Fruit fly (Drosophila melanogaster) whole organism, wandering third instar larva: ENCODE data around the gene TFAM.

ENCODE experiments used
- CG32264 ChIP-seq: fragments of 200-800 bp; sonication (Bioruptor generic); optimal IDR thresholded peaks from 2 replicates; lab custom pipeline; 2016; ENCODE audit warnings: missing biosample characterization, missing genetic modification characterization
- CG9705 ChIP-seq: fragments of 200-800 bp; sonication (Bioruptor generic); optimal IDR thresholded peaks from 2 replicates; lab custom pipeline; 2018; ENCODE audit warnings: missing biosample characterization, mild to moderate bottlenecking, missing genetic modification characterization
- CrebA ChIP-seq: fragments of 200-800 bp; sonication (Bioruptor generic); optimal IDR thresholded peaks from 2 replicates; lab custom pipeline; 2016; ENCODE audit warnings: missing biosample characterization, mild to moderate bottlenecking, missing genetic modification characterization, borderline replicate concordance
- Dfd ChIP-seq: fragments of >200 bp; optimal IDR thresholded peaks from 2 replicates; lab custom pipeline; 2017; ENCODE audit warnings: missing biosample characterization, missing genetic modification characterization
- Dif ChIP-seq: fragments of 200-275, 200-300 bp; sonication (Bioruptor generic); optimal IDR thresholded peaks from 2 replicates; lab custom pipeline; 2018; ENCODE audit warnings: missing biosample characterization, missing genetic modification characterization; ENCODE audit not compliant: partially characterized antibody
- GATAd ChIP-seq: sonication (Bioruptor generic); optimal IDR thresholded peaks from 2 replicates; lab custom pipeline; 2016; ENCODE audit warnings: missing biosample characterization, missing genetic modification characterization
- HLH106 ChIP-seq: fragments of 200-800 bp; optimal IDR thresholded peaks from 3 replicates; lab custom pipeline; 2019; ENCODE audit warnings: missing biosample characterization, mild to moderate bottlenecking, missing genetic modification characterization, moderate library complexity
- Hnf4 ChIP-seq: fragments of 200-800 bp; sonication (Bioruptor generic); optimal IDR thresholded peaks from 2 replicates; lab custom pipeline; 2016; ENCODE audit warnings: missing biosample characterization, mild to moderate bottlenecking, missing genetic modification characterization
- Hr78 ChIP-seq: fragments of >200 bp; optimal IDR thresholded peaks from 2 replicates; lab custom pipeline; 2017; ENCODE audit warnings: missing biosample characterization, missing genetic modification characterization
- Hr83 ChIP-seq: fragments of 200-300 bp; sonication (Bioruptor generic); optimal IDR thresholded peaks from 2 replicates; lab custom pipeline; 2016; ENCODE audit warnings: missing biosample characterization, mild to moderate bottlenecking, missing genetic modification characterization, moderate library complexity; ENCODE audit not compliant: poor library complexity, severe bottlenecking
- Jra ChIP-seq: sonication (Bioruptor generic); optimal IDR thresholded peaks from 2 replicates; lab custom pipeline; 2016; ENCODE audit warnings: missing biosample characterization, missing genetic modification characterization
- Mio ChIP-seq: sonication (Bioruptor generic); optimal IDR thresholded peaks from 2 replicates; lab custom pipeline; 2016; ENCODE audit warnings: missing biosample characterization, missing genetic modification characterization
- Myc ChIP-seq: fragments of >200 bp; optimal IDR thresholded peaks from 2 replicates; lab custom pipeline; 2017
- N ChIP-seq: fragments of >200 bp; optimal IDR thresholded peaks from 2 replicates; lab custom pipeline; 2018; ENCODE audit warnings: missing biosample characterization, missing external identifiers, missing genetic modification characterization
- OdsH ChIP-seq: fragments of 200-800 bp; sonication (Bioruptor generic); optimal IDR thresholded peaks from 2 replicates; lab custom pipeline; 2016; ENCODE audit warnings: missing biosample characterization, mild to moderate bottlenecking, missing genetic modification characterization
- Rel ChIP-seq, 2 experiments: fragments of 200-800 bp; sonication (Bioruptor generic) in 1 of 2; optimal IDR thresholded peaks; 2 replicates in 1 of 2; 3 replicates in 1 of 2; lab custom pipeline; 2016 to 2019; ENCODE audit warnings: mild to moderate bottlenecking in 2 of 2, missing biosample characterization in 2 of 2, missing genetic modification characterization in 2 of 2, moderate library complexity in 1 of 2
- Sp1 ChIP-seq: fragments of 200-800 bp; sonication (Bioruptor generic); optimal IDR thresholded peaks from 3 replicates; lab custom pipeline; 2019; ENCODE audit warnings: missing biosample characterization, mild to moderate bottlenecking, missing genetic modification characterization, moderate library complexity
- Vsx2 ChIP-seq: fragments of 200-300, 225-300 bp; sonication (Bioruptor generic); optimal IDR thresholded peaks from 2 replicates; lab custom pipeline; 2018; ENCODE audit warnings: missing biosample characterization, missing genetic modification characterization; ENCODE audit not compliant: partially characterized antibody
- br ChIP-seq: fragments of 200-800 bp; sonication (Bioruptor generic); optimal IDR thresholded peaks from 2 replicates; lab custom pipeline; 2016; ENCODE audit warnings: missing biosample characterization, missing genetic modification characterization
- brk ChIP-seq: fragments of 200-800 bp; sonication (Bioruptor generic); optimal IDR thresholded peaks from 2 replicates; lab custom pipeline; 2016; ENCODE audit warnings: missing biosample characterization, mild to moderate bottlenecking, missing genetic modification characterization
- dl ChIP-seq, 2 experiments: fragments of 175-275, 200-275 bp in 1 of 2; fragments of 200-275 bp in 1 of 2; sonication (Bioruptor generic); optimal IDR thresholded peaks; lab custom pipeline; 2018; ENCODE audit warnings: mild to moderate bottlenecking in 2 of 2, missing biosample characterization in 2 of 2, missing genetic modification characterization in 2 of 2, moderate library complexity in 2 of 2; ENCODE audit not compliant: partially characterized antibody in 2 of 2, insufficient read depth in 1 of 2
- dmrt93B ChIP-seq: fragments of 200-800 bp; sonication (Bioruptor generic); optimal IDR thresholded peaks from 2 replicates; lab custom pipeline; 2018; ENCODE audit warnings: missing biosample characterization, mild to moderate bottlenecking, missing genetic modification characterization
- dsf ChIP-seq: sonication (Bioruptor generic); optimal IDR thresholded peaks from 2 replicates; lab custom pipeline; 2016; ENCODE audit warnings: missing biosample characterization, missing genetic modification characterization, borderline replicate concordance
- ey ChIP-seq: fragments of 200-800 bp; sonication (Bioruptor generic); optimal IDR thresholded peaks from 2 replicates; lab custom pipeline; 2016; ENCODE audit warnings: missing biosample characterization, missing genetic modification characterization
- foxo ChIP-seq, 2 experiments: fragments of 200-800 bp; sonication (Bioruptor generic); optimal IDR thresholded peaks; 2 replicates in 1 of 2; 3 replicates in 1 of 2; lab custom pipeline; 2016 to 2017; ENCODE audit warnings: missing biosample characterization in 2 of 2, missing genetic modification characterization in 2 of 2
- fru ChIP-seq: fragments of 200-800 bp; sonication (Bioruptor generic); optimal IDR thresholded peaks from 3 replicates; lab custom pipeline; 2016; ENCODE audit warnings: missing biosample characterization, mild to moderate bottlenecking, missing genetic modification characterization
- h ChIP-seq: fragments of 200-800 bp; sonication (Bioruptor generic); optimal IDR thresholded peaks from 3 replicates; lab custom pipeline; 2016; ENCODE audit warnings: missing biosample characterization, mild to moderate bottlenecking, missing genetic modification characterization
- jim ChIP-seq: fragments of 175-275, 200-325 bp; sonication (Bioruptor generic); optimal IDR thresholded peaks from 2 replicates; lab custom pipeline; 2016; ENCODE audit warnings: missing biosample characterization, mild to moderate bottlenecking, missing genetic modification characterization
- lola ChIP-seq: fragments of >200 bp; optimal IDR thresholded peaks from 2 replicates; lab custom pipeline; 2017; ENCODE audit warnings: missing biosample characterization, missing genetic modification characterization
- pan ChIP-seq: fragments of >200 bp; optimal IDR thresholded peaks from 2 replicates; lab custom pipeline; 2017
- psq ChIP-seq: fragments of 200-800 bp; sonication (Bioruptor generic); optimal IDR thresholded peaks from 3 replicates; lab custom pipeline; 2017; ENCODE audit warnings: missing biosample characterization, mild to moderate bottlenecking, missing genetic modification characterization, moderate library complexity
- rgr ChIP-seq: fragments of 200-800 bp; sonication (Bioruptor generic); optimal IDR thresholded peaks from 3 replicates; lab custom pipeline; 2016; ENCODE audit warnings: missing biosample characterization, mild to moderate bottlenecking, missing genetic modification characterization
- sage ChIP-seq: fragments of 200-800 bp; sonication (Bioruptor generic); optimal IDR thresholded peaks from 2 replicates; lab custom pipeline; 2016; ENCODE audit warnings: missing biosample characterization, mild to moderate bottlenecking, missing genetic modification characterization
- sv ChIP-seq: fragments of 200-800 bp; sonication (Bioruptor generic); optimal IDR thresholded peaks from 3 replicates; lab custom pipeline; 2016; ENCODE audit warnings: missing biosample characterization, missing genetic modification characterization
- tai ChIP-seq: sonication (Bioruptor generic); optimal IDR thresholded peaks from 2 replicates; lab custom pipeline; 2016; ENCODE audit warnings: missing biosample characterization, missing genetic modification characterization
- usp ChIP-seq: fragments of >200 bp; optimal IDR thresholded peaks from 2 replicates; lab custom pipeline; 2017; ENCODE audit warnings: missing biosample characterization, missing genetic modification characterization
- woc ChIP-seq: sonication (Bioruptor generic); optimal IDR thresholded peaks from 2 replicates; lab custom pipeline; 2016; ENCODE audit warnings: missing biosample characterization, mild to moderate bottlenecking, missing genetic modification characterization

Gene TFAM

DNA sequence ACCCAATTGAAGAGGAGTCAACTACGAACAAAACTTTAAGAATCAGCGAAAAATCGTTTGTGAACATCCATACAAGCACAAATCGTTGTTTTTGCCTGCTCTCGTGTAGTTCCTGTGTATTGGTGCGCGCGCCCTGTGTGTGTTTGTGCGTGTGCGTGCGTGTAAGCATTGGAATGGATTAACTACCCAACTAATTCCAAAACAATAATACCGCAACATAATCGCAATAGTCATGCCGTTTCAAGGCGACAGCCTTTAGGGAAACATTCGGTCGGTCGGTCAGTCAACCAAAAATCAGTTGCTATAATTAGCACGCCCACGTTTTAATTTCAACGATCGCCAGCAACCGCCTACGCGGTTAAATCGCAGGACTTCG, 16.6 kb upstream of the TFAM start:
- TF ChIP-seq pan (lab: Kevin White, UChicago) (no peak), foxo (GFP tag; optimal IDR thresholded peaks at IDR 0.05; lab: Kevin White, UChicago) (no peak), HLH106 (tag; lab: Kevin White, UChicago) (no peak), br (no peak), Dfd (GFP tag; lab: Kevin White, UChicago) (no peak), dl (GFP tag; optimal IDR thresholded peaks at IDR 0.05; lab: Kevin White, UChicago; ENCODE audit: insufficient read depth in 1 of 2, partially characterized antibody in 2 of 2) (no peak), h (GFP tag; lab: Kevin White, UChicago) (no peak), Hnf4 (GFP tag; lab: Kevin White, UChicago) (no peak)

- TF ChIP-seq Myc, result peak; percentile 24
- peak; percentile 6 for TF ChIP-seq Hnf4 (GFP tag; lab: Kevin White, UChicago)
- TF ChIP-seq Hr78 (GFP tag; lab: Kevin White, UChicago), result no peak
- TF ChIP-seq Sp1 (GFP tag; lab: Kevin White, UChicago), result peak; percentile 15
- TF ChIP-seq Dif (GFP tag; lab: Kevin White, UChicago), result peak; percentile 29
- peak; percentile 89 for TF ChIP-seq Vsx2 (GFP tag; lab: Kevin White, UChicago)
- peak; percentile 12 for TF ChIP-seq Jra (GFP tag; lab: Kevin White, UChicago)
- TF ChIP-seq CG32264 (GFP tag; lab: Kevin White, UChicago), result no peak
- TF ChIP-seq h (GFP tag; lab: Kevin White, UChicago), result peak; percentile 36
- peak; percentile 46 for TF ChIP-seq sage (GFP tag; lab: Kevin White, UChicago)
- TF ChIP-seq usp (GFP tag; lab: Kevin White, UChicago), result no peak
- TF ChIP-seq woc (GFP tag; lab: Kevin White, UChicago), result no peak
- TF ChIP-seq Dfd (GFP tag; lab: Kevin White, UChicago), result no peak
- peak in 1 of 2 experiments; percentile 59 for TF ChIP-seq foxo (GFP tag; optimal IDR thresholded peaks at IDR 0.05; lab: Kevin White, UChicago)
- TF ChIP-seq psq, result peak; percentile 40
- peak; percentile 39 for TF ChIP-seq Hr83
- TF ChIP-seq brk (GFP tag; lab: Kevin White, UChicago), result peak; percentile 62
- peak; percentile 1 for TF ChIP-seq fru
- TF ChIP-seq Rel (GFP tag; optimal IDR thresholded peaks at IDR 0.05; lab: Kevin White, UChicago), result no peak
- TF ChIP-seq Rel (tag; optimal IDR thresholded peaks at IDR 0.05; lab: Kevin White, UChicago), result peak; percentile 61
- TF ChIP-seq dl (GFP tag; optimal IDR thresholded peaks at IDR 0.05; lab: Kevin White, UChicago; ENCODE audit: insufficient read depth in 1 of 2, partially characterized antibody in 2 of 2), result no peak
- peak; percentile 5 for TF ChIP-seq HLH106 (tag; lab: Kevin White, UChicago)
- no peak for TF ChIP-seq N
- no peak for TF ChIP-seq lola
- no peak for TF ChIP-seq br
- no peak for TF ChIP-seq Mio (GFP tag; lab: Kevin White, UChicago)
- TF ChIP-seq rgr (GFP tag; lab: Kevin White, UChicago), result peak; percentile 30
- TF ChIP-seq sv (GFP tag; lab: Kevin White, UChicago), result no peak
- no peak for TF ChIP-seq dsf (GFP tag; lab: Kevin White, UChicago)
- TF ChIP-seq tai (GFP tag; lab: Kevin White, UChicago), result no peak
- no peak for TF ChIP-seq pan (lab: Kevin White, UChicago)
- no peak for TF ChIP-seq GATAd (GFP tag; lab: Kevin White, UChicago)
- TF ChIP-seq ey (GFP tag; lab: Kevin White, UChicago), result no peak
Observed at dm6 chr3R:20592517-20593462, 16.0 kb upstream of the TFAM start, which contains the start of the genes Pus1 and bon. Pus1 (minus strand) TSS chr3R:20592671. bon (plus strand) TSS chr3R:20593139.

DNA sequence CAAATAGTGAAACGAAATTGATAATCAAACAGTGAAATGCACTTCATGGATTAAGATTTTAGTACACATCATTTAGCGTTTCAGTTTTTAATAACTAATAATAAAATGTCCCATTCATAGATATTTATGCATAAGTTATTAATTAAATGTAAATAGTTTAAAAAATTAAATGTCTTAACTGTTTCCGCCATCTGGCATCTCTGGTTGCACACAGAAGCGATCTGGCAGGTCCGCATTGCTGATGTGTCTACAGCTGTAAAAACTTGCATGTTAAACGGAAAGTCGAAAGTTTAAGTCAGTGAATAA, 11.6 kb upstream of the TFAM start, which contains the start of gene Srp72:
Gene Srp72, plus strand, starts transcription at position 232 of the 306 bp plus-strand sequence.
- peak; percentile 26 for TF ChIP-seq GATAd (GFP tag; lab: Kevin White, UChicago)
- no peak for TF ChIP-seq Hr78 (GFP tag; lab: Kevin White, UChicago)
- TF ChIP-seq rgr (GFP tag; lab: Kevin White, UChicago), result peak; percentile 44
- no peak for TF ChIP-seq Jra (GFP tag; lab: Kevin White, UChicago)
- TF ChIP-seq foxo (GFP tag; optimal IDR thresholded peaks at IDR 0.05; lab: Kevin White, UChicago), result peak in 1 of 2 experiments; percentile 58
- TF ChIP-seq woc (GFP tag; lab: Kevin White, UChicago), result no peak
- TF ChIP-seq Dfd (GFP tag; lab: Kevin White, UChicago), result no peak
- TF ChIP-seq sage (GFP tag; lab: Kevin White, UChicago), result peak; percentile 59
- TF ChIP-seq Hnf4 (GFP tag; lab: Kevin White, UChicago), result peak; percentile 39
- TF ChIP-seq dmrt93B (GFP tag; lab: Kevin White, UChicago), result no peak
- TF ChIP-seq ey (GFP tag; lab: Kevin White, UChicago), result peak; percentile 12
- peak; percentile 35 for TF ChIP-seq Hr83
- TF ChIP-seq Sp1 (GFP tag; lab: Kevin White, UChicago), result peak; percentile 45
- TF ChIP-seq dsf (GFP tag; lab: Kevin White, UChicago), result peak; percentile 45
- peak; percentile 40 for TF ChIP-seq fru
- no peak for TF ChIP-seq Mio (GFP tag; lab: Kevin White, UChicago)
- TF ChIP-seq tai (GFP tag; lab: Kevin White, UChicago), result no peak
- no peak for TF ChIP-seq Vsx2 (GFP tag; lab: Kevin White, UChicago)
- no peak for TF ChIP-seq brk (GFP tag; lab: Kevin White, UChicago)
- TF ChIP-seq CrebA (GFP tag; lab: Kevin White, UChicago), result no peak
- TF ChIP-seq CG32264 (GFP tag; lab: Kevin White, UChicago), result no peak
- peak; percentile 17 for TF ChIP-seq OdsH (GFP tag; lab: Kevin White, UChicago)
- peak; percentile 50 for TF ChIP-seq HLH106 (tag; lab: Kevin White, UChicago)
- TF ChIP-seq Rel (GFP tag; optimal IDR thresholded peaks at IDR 0.05; lab: Kevin White, UChicago), result no peak
- no peak for TF ChIP-seq Rel (tag; optimal IDR thresholded peaks at IDR 0.05; lab: Kevin White, UChicago)
- peak; percentile 6 for TF ChIP-seq psq
- no peak for TF ChIP-seq Myc
- TF ChIP-seq usp (GFP tag; lab: Kevin White, UChicago), result no peak
- TF ChIP-seq N, result no peak
- TF ChIP-seq Dif (GFP tag; lab: Kevin White, UChicago), result no peak
- peak; percentile 25 for TF ChIP-seq br
- TF ChIP-seq jim (GFP tag; lab: Kevin White, UChicago), result no peak
- peak; percentile 47 for TF ChIP-seq CG9705 (GFP tag; lab: Kevin White, UChicago)
- peak; percentile 48 for TF ChIP-seq sv (GFP tag; lab: Kevin White, UChicago)
